Worm (Caenorhabditis elegans) whole organism, L4 larva: ENCODE data around the gene acr-10.

ENCODE experiments used
- F37D6.2 ChIP-seq: sonication (generic microtip); optimal IDR thresholded peaks from 2 replicates; lab custom pipeline; 2016; ENCODE audit warnings: mild to moderate bottlenecking, missing genetic modification characterization, missing compliant biosample characterization
- R02D3.7 ChIP-seq: fragments of 150-350 bp; sonication (generic microtip); optimal IDR thresholded peaks from 3 replicates; lab custom pipeline; 2014; ENCODE audit warnings: missing biosample characterization, missing genetic modification characterization
- Y5F2A.4 ChIP-seq: fragments of 200-800 bp; sonication (Bioruptor generic); optimal IDR thresholded peaks from 2 replicates; lab custom pipeline; 2018; ENCODE audit warnings: mild to moderate bottlenecking, missing genetic modification characterization, missing compliant biosample characterization
- ZK546.5 ChIP-seq, 2 experiments: sonication (generic microtip); optimal IDR thresholded peaks; 2 replicates each; lab custom pipeline; 2017; ENCODE audit warnings: missing biosample characterization in 2 of 2, missing genetic modification characterization in 2 of 2
- ama-1 ChIP-seq: fragments of 150-350 bp; optimal IDR thresholded peaks from 2 replicates; lab custom pipeline; 2014; ENCODE audit warnings: inconsistent platforms, mixed read lengths
- ceh-82 ChIP-seq: sonication (generic microtip); optimal IDR thresholded peaks from 2 replicates; lab custom pipeline; 2017; ENCODE audit warnings: missing biosample characterization, missing genetic modification characterization
- ces-1 ChIP-seq: fragments of 150-350 bp; sonication (generic microtip); optimal IDR thresholded peaks from 4 replicates; lab custom pipeline; 2014; ENCODE audit warnings: missing biosample characterization, missing genetic modification reagents, missing genetic modification characterization
- ctbp-1 ChIP-seq: fragments of 200-800 bp; sonication (Bioruptor generic); IDR thresholded peaks from 2 replicates; pipeline ENCODE4 v1.3.6; 2022; ENCODE audit warnings: missing genetic modification reagents, missing genetic modification characterization, missing compliant biosample characterization
- daf-16 ChIP-seq, 3 experiments: sonication (generic microtip); optimal IDR thresholded peaks; 2 replicates each; lab custom pipeline; 2016 to 2017; ENCODE audit warnings: missing genetic modification characterization in 3 of 3, missing genetic modification reagents in 3 of 3, mild to moderate bottlenecking in 2 of 3, missing compliant biosample characterization in 2 of 3, missing biosample characterization in 1 of 3, moderate library complexity in 1 of 3
- dpl-1 ChIP-seq: fragments of 150-350 bp; optimal IDR thresholded peaks from 2 replicates; lab custom pipeline; 2014; ENCODE audit warnings: missing biosample characterization, missing genetic modification reagents, missing genetic modification characterization
- dve-1 ChIP-seq: sonication (generic microtip); optimal IDR thresholded peaks from 2 replicates; lab custom pipeline; 2017; ENCODE audit warnings: antibody characterized with exemption, mild to moderate bottlenecking, missing genetic modification characterization, missing compliant biosample characterization; ENCODE audit not compliant: insufficient read depth
- egl-27 ChIP-seq: sonication (generic microtip); optimal IDR thresholded peaks from 3 replicates; lab custom pipeline; 2017; ENCODE audit warnings: missing biosample characterization, missing genetic modification reagents, missing genetic modification characterization
- egl-43 ChIP-seq: fragments of 200-800 bp; sonication (Bioruptor generic); IDR thresholded peaks from 2 replicates; pipeline ENCODE4 v1.3.6; 2022; ENCODE audit warnings: missing genetic modification reagents, missing genetic modification characterization, missing compliant biosample characterization
- hif-1 ChIP-seq, 2 experiments: sonication (generic microtip); optimal IDR thresholded peaks; 2 replicates each; lab custom pipeline; 2016 to 2017; ENCODE audit warnings: missing compliant biosample characterization in 2 of 2, missing genetic modification characterization in 2 of 2, missing genetic modification reagents in 2 of 2, missing genotype in 2 of 2, mild to moderate bottlenecking in 1 of 2
- hmg-1.1 ChIP-seq: fragments of 200-800 bp; sonication (Bioruptor generic); IDR thresholded peaks from 2 replicates; pipeline ENCODE4 v1.3.6; 2022; ENCODE audit warnings: missing genetic modification reagents, missing genetic modification characterization, missing compliant biosample characterization
- lim-7 ChIP-seq: fragments of 200-800 bp; sonication (Bioruptor generic); IDR thresholded peaks from 2 replicates; pipeline ENCODE4 v1.3.6; 2022; ENCODE audit warnings: missing genetic modification characterization, missing compliant biosample characterization
- lin-13 ChIP-seq: fragments of 150-350 bp; optimal IDR thresholded peaks from 2 replicates; lab custom pipeline; 2014; ENCODE audit warnings: missing biosample characterization, missing genetic modification reagents, missing genetic modification characterization
- lin-39 ChIP-seq: fragments of 150-350 bp; optimal IDR thresholded peaks from 2 replicates; lab custom pipeline; 2014; ENCODE audit warnings: missing biosample characterization, missing genetic modification reagents, missing genetic modification characterization
- lir-3 ChIP-seq: sonication (generic microtip); optimal IDR thresholded peaks from 2 replicates; lab custom pipeline; 2016; ENCODE audit warnings: mild to moderate bottlenecking, missing genetic modification characterization, missing compliant biosample characterization
- lsy-2 ChIP-seq, 2 experiments: fragments of 150-350 bp in 1 of 2; sonication (generic microtip) in 1 of 2; optimal IDR thresholded peaks; 2 replicates each; lab custom pipeline; 2014 to 2017; ENCODE audit warnings: missing biosample characterization in 2 of 2, missing genetic modification characterization in 2 of 2
- madf-5 ChIP-seq, 2 experiments: fragments of 200-800 bp; sonication (Bioruptor generic); IDR thresholded peaks; 2 replicates each; pipeline ENCODE4 v1.3.6; 2022; ENCODE audit warnings: missing compliant biosample characterization in 2 of 2, missing genetic modification characterization in 2 of 2
- mdl-1 ChIP-seq, 2 experiments: fragments of 150-350 bp in 1 of 2; sonication (generic microtip) in 1 of 2; optimal IDR thresholded peaks; 2 replicates each; lab custom pipeline; 2014 to 2017; ENCODE audit warnings: missing biosample characterization in 2 of 2, missing genetic modification characterization in 2 of 2
- mxl-3 ChIP-seq: fragments of 200-800 bp; sonication (Bioruptor generic); optimal IDR thresholded peaks from 2 replicates; lab custom pipeline; 2018; ENCODE audit warnings: mild to moderate bottlenecking, missing genetic modification characterization, missing compliant biosample characterization
- nhr-11 ChIP-seq: fragments of 150-350 bp; optimal IDR thresholded peaks from 2 replicates; lab custom pipeline; 2014; ENCODE audit warnings: missing biosample characterization, missing genetic modification characterization
- nhr-111 ChIP-seq: fragments of 200-800 bp; sonication (Bioruptor generic); optimal IDR thresholded peaks from 2 replicates; lab custom pipeline; 2018; ENCODE audit warnings: mild to moderate bottlenecking, missing genetic modification characterization, missing compliant biosample characterization
- nhr-237 ChIP-seq: sonication (generic microtip); optimal IDR thresholded peaks from 2 replicates; lab custom pipeline; 2017; ENCODE audit warnings: missing biosample characterization, missing genetic modification characterization
- nhr-28 ChIP-seq: fragments of 150-350 bp; optimal IDR thresholded peaks from 2 replicates; lab custom pipeline; 2014; ENCODE audit warnings: missing biosample characterization, missing genetic modification characterization
- pha-4 ChIP-seq, 2 experiments: fragments of 150-350 bp in 1 of 2; fragments of 200-800 bp in 1 of 2; sonication (Bioruptor generic) in 1 of 2; IDR thresholded peaks in 1 of 2; optimal IDR thresholded peaks in 1 of 2; 2 replicates each; pipeline versions ENCODE4 v1.3.6 to Lab custom; 2014 to 2022; ENCODE audit warnings: missing genetic modification characterization in 2 of 2, missing genetic modification reagents in 2 of 2, missing biosample characterization in 1 of 2, missing compliant biosample characterization in 1 of 2
- php-3 ChIP-seq: fragments of 200-800 bp; sonication (Bioruptor generic); IDR thresholded peaks from 2 replicates; pipeline ENCODE4 v1.3.6; 2022; ENCODE audit warnings: missing genetic modification reagents, missing genetic modification characterization, missing compliant biosample characterization
- rbr-2 ChIP-seq: sonication (generic microtip); optimal IDR thresholded peaks from 2 replicates; lab custom pipeline; 2016; ENCODE audit warnings: missing genotype, missing genetic modification characterization, missing compliant biosample characterization
- saeg-2 ChIP-seq: fragments of 200-800 bp; sonication (Bioruptor generic); IDR thresholded peaks from 2 replicates; pipeline ENCODE4 v1.3.6; 2022; ENCODE audit warnings: missing genetic modification reagents, missing genetic modification characterization, missing compliant biosample characterization
- set-16 ChIP-seq: fragments of 200-800 bp; sonication (Bioruptor generic); IDR thresholded peaks from 2 replicates; pipeline ENCODE4 v1.3.6; 2022; ENCODE audit warnings: missing genetic modification reagents, missing genetic modification characterization, missing compliant biosample characterization
- skn-1 ChIP-seq: fragments of 150-350 bp; optimal IDR thresholded peaks from 2 replicates; lab custom pipeline; 2014; ENCODE audit warnings: missing biosample characterization, missing genetic modification characterization
- snpc-4 ChIP-seq: fragments of 150-350 bp; optimal IDR thresholded peaks from 2 replicates; lab custom pipeline; 2014; ENCODE audit warnings: missing biosample characterization, missing genetic modification characterization
- spr-1 ChIP-seq: sonication (generic microtip); optimal IDR thresholded peaks from 2 replicates; lab custom pipeline; 2016; ENCODE audit warnings: mild to moderate bottlenecking, missing genetic modification characterization, missing compliant biosample characterization
- tra-1 ChIP-seq: fragments of 200-800 bp; sonication (Bioruptor generic); IDR thresholded peaks from 2 replicates; pipeline ENCODE4 v1.3.6; 2022; ENCODE audit warnings: missing genetic modification reagents, missing genetic modification characterization, missing compliant biosample characterization
- unc-130 ChIP-seq: sonication (generic microtip); optimal IDR thresholded peaks from 2 replicates; lab custom pipeline; 2016; ENCODE audit warnings: missing genetic modification reagents, missing genetic modification characterization, missing compliant biosample characterization
- unc-62 ChIP-seq, 3 experiments: fragments of 150-350 bp in 1 of 3; sonication (generic microtip); optimal IDR thresholded peaks in 2 of 3; peaks in 1 of 3; 1 replicate in 1 of 3; 2 replicates in 2 of 3; lab custom pipeline; 2014 to 2017; ENCODE audit warnings: missing biosample characterization in 3 of 3, missing genetic modification characterization in 3 of 3, missing genetic modification reagents in 3 of 3, missing genotype in 1 of 3
- zfp-3 ChIP-seq: fragments of 200-800 bp; sonication (Bioruptor generic); conservative IDR thresholded peaks from 2 replicates; pipeline ENCODE4 v1.3.6; 2022; ENCODE audit warnings: missing genetic modification reagents, missing genetic modification characterization, missing compliant biosample characterization
- zip-2 ChIP-seq: fragments of 150-350 bp; optimal IDR thresholded peaks from 2 replicates; lab custom pipeline; 2014; ENCODE audit warnings: missing biosample characterization, missing genetic modification characterization
- ztf-11 ChIP-seq: fragments of 150-350 bp; optimal IDR thresholded peaks from 2 replicates; lab custom pipeline; 2014; ENCODE audit warnings: missing biosample characterization, missing genetic modification characterization
- ztf-7 ChIP-seq: fragments of 150-350 bp; optimal IDR thresholded peaks from 2 replicates; lab custom pipeline; 2014; ENCODE audit warnings: missing biosample characterization, missing genetic modification characterization

acr-10 gene

ce11 chrX:4008922-4009321 is 13.1 kb upstream of the acr-10 start (continued):
- TF ChIP-seq unc-130 (GFP tag; lab: Kevin White, UChicago) (no peak), mxl-3 (GFP tag; lab: Kevin White, UChicago) (no peak), egl-43 (GFP tag; lab: Robert Waterston, UW) (no peak), hif-1 (tag; optimal IDR thresholded peaks at IDR 0.05; lab: Kevin White, UChicago) (peak in 1 of 2 experiments; percentile 14), pha-4 (GFP tag; IDR thresholded peaks at IDR 0.05; lab: Robert Waterston, UW) (no peak), pha-4 (tag; optimal IDR thresholded peaks at IDR 0.05; lab: Kevin White, UChicago) (no peak), saeg-2 (GFP tag; lab: Robert Waterston, UW) (no peak), daf-16 (GFP tag; optimal IDR thresholded peaks at IDR 0.05; lab: Kevin White, UChicago) (peak in 1 of 2 experiments; percentile 12), daf-16 (tag; optimal IDR thresholded peaks at IDR 0.05; lab: Kevin White, UChicago) (peak; percentile 97), hmg-1.1 (GFP tag; lab: Robert Waterston, UW) (no peak), ZK546.5 (tag; optimal IDR thresholded peaks at IDR 0.05; lab: Kevin White, UChicago) (no peak), lsy-2 (tag; optimal IDR thresholded peaks at IDR 0.05; lab: Kevin White, UChicago) (peak in 1 of 2 experiments; percentile 42), ztf-7 (peak; percentile 98), nhr-237 (no peak), tra-1 (peak; percentile 68; the same call in 1 of the 2 replicates), php-3 (GFP tag; lab: Robert Waterston, UW) (peak; percentile 57), Y5F2A.4 (no peak), lin-13 (GFP tag; lab: Kevin White, UChicago) (peak; percentile 9)

DNA sequence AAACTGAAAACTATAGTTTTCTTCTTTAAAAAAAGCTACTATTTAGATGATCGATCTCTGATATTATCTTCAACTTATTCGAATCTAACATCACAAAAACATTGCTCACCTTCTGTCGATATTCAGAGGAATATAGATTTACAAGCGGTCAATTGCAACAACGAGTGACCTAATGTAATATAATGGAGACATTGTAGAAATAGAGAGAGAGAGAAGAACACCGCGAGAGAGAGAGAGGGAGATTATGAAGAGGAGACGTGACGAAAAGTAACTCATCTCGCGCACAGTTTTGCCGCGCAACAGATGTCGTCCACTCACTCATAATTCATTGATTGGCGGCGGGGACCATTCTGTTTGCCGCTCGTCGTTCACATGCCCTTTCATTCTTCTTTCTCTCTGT is 11.7 kb upstream of the acr-10 start:
- TF ChIP-seq nhr-111 (GFP tag; lab: Kevin White, UChicago) (no peak), lim-7 (GFP tag; lab: Robert Waterston, UW) (no peak), unc-62 (GFP tag; optimal IDR thresholded peaks at IDR 0.05 in 1 of 2; lab: Kevin White, UChicago) (peak in 1 of 2 experiments; percentile 53), unc-62 (tag; optimal IDR thresholded peaks at IDR 0.05; lab: Kevin White, UChicago) (no peak), madf-5 (GFP tag; IDR thresholded peaks at IDR 0.05; lab: Robert Waterston, UW) (no peak), tra-1 (no peak), ama-1 (no peak)

ce11 chrX:4011919-4012318 is 10.1 kb upstream of the acr-10 start, which contains the start of gene mop-25.1:
Gene mop-25.1 (plus strand): TSS chrX:4012219.
- TF ChIP-seq unc-62 (GFP tag; optimal IDR thresholded peaks at IDR 0.05 in 1 of 2; lab: Kevin White, UChicago) (peak in 1 of 2 experiments; percentile 20), unc-62 (tag; optimal IDR thresholded peaks at IDR 0.05; lab: Kevin White, UChicago) (no peak), nhr-11 (tag; lab: Kevin White, UChicago) (no peak)

DNA sequence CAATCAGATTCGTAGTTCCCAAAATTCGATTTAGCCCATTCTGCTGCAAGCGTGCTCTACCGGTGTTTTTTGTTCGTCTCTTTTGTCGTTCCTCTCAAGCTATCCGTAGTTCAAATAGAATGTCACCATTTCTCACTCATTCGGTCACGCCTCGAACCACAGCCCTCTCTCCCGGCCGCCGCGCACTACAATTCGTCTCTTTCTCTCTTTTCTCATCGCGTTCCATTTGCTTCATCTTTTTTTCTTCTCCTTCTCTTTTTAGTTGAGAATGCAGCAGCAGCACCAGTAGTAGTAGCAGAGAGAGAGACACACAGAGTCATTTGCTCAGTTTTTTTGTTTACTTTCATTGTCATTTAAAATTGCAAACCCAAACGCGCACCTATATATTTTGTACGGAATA is 6.0 kb upstream of the acr-10 start, which contains the start of gene hrg-1:
TSS of gene hrg-1 (minus strand) at position 109 of the 400 bp plus-strand sequence.
- TF ChIP-seq hif-1 (tag; optimal IDR thresholded peaks at IDR 0.05; lab: Kevin White, UChicago) (peak in 1 of 2 experiments; percentile 40), lin-39 (tag; lab: Kevin White, UChicago) (no peak), set-16 (GFP tag; lab: Robert Waterston, UW) (peak; percentile 44), ztf-11 (tag; lab: Kevin White, UChicago) (no peak), R02D3.7 (no peak), egl-27 (tag; lab: Kevin White, UChicago) (no peak), nhr-28 (peak; percentile 97), zip-2 (tag; lab: Kevin White, UChicago) (no peak), rbr-2 (tag; lab: Kevin White, UChicago) (peak; percentile 64), snpc-4 (tag; lab: Kevin White, UChicago) (no peak), spr-1 (no peak), lim-7 (GFP tag; lab: Robert Waterston, UW) (no peak), zfp-3 (GFP tag; lab: Robert Waterston, UW) (no peak), pha-4 (GFP tag; IDR thresholded peaks at IDR 0.05; lab: Robert Waterston, UW) (no peak; the same call in 1 of the 2 replicates), pha-4 (tag; optimal IDR thresholded peaks at IDR 0.05; lab: Kevin White, UChicago) (peak; percentile 5), egl-43 (GFP tag; lab: Robert Waterston, UW) (peak; percentile 62; the same call in 1 of the 2 replicates), lsy-2 (tag; optimal IDR thresholded peaks at IDR 0.05; lab: Kevin White, UChicago) (peak; percentile 28 to 70), ctbp-1 (peak; percentile 66), ces-1 (GFP tag; lab: Kevin White, UChicago) (peak; percentile 40), dpl-1 (GFP tag; lab: Kevin White, UChicago) (peak; percentile 13), nhr-11 (tag; lab: Kevin White, UChicago) (peak; percentile 73), dve-1 (tag; lab: Kevin White, UChicago) (peak; percentile 77), lir-3 (tag; lab: Kevin White, UChicago) (no peak), F37D6.2 (peak; percentile 38), skn-1 (no peak), ceh-82 (tag; lab: Kevin White, UChicago) (no peak), daf-16 (GFP tag; optimal IDR thresholded peaks at IDR 0.05; lab: Kevin White, UChicago) (peak in 1 of 2 experiments; percentile 53), daf-16 (tag; optimal IDR thresholded peaks at IDR 0.05; lab: Kevin White, UChicago) (peak; percentile 27), unc-62 (GFP tag; optimal IDR thresholded peaks at IDR 0.05 in 1 of 2; lab: Kevin White, UChicago) (peak in 1 of 2 experiments; percentile 98), unc-62 (tag; optimal IDR thresholded peaks at IDR 0.05; lab: Kevin White, UChicago) (no peak), mdl-1 (tag; optimal IDR thresholded peaks at IDR 0.05; lab: Kevin White, UChicago) (peak in 1 of 2 experiments; percentile 87)
